Fruit fly (Drosophila melanogaster): ENCODE data around the gene Cf2.

Cf2 gene

DNA sequence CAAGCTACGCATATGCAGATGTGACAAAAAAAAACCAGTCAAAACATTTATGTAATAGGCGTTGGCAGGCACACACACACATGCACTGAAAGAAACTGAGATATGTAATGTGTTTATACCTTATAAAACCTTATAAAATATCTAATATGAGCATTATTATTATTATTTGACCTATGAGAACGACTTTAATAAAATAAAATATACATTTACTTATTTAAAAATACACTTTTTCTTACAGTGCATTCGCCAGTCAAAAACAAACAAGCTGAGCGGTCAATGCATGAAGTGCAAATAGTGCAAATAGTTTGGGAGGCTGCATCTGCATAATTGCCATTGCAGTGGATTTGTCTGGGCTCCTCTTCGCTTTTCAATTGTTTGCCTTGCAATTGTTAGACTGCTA lies 25.1 kb upstream of the Cf2 start (continued):
- TF ChIP-seq Dbx (GFP tag; IDR thresholded peaks at IDR 0.05) (no peak), CG18476 (GFP tag; optimal IDR thresholded peaks at IDR 0.05) (peak; percentile 0), YL-1 (GFP tag; optimal IDR thresholded peaks at IDR 0.05) (no peak), gsb (GFP tag; IDR thresholded peaks at IDR 0.05) (no peak), CG11247 (GFP tag; IDR thresholded peaks at IDR 0.05) (peak; percentile 20; the same call in 1 of the 2 replicates), slbo (GFP tag; IDR thresholded peaks at IDR 0.05) (peak; percentile 49; the same call in 1 of the 2 replicates), gcm (GFP tag; optimal IDR thresholded peaks at IDR 0.05) (peak; percentile 83), peb (GFP tag; IDR thresholded peaks at IDR 0.05) (no peak), ems (GFP tag; optimal IDR thresholded peaks at IDR 0.05) (no peak), p53 (GFP tag; optimal IDR thresholded peaks at IDR 0.05) (no peak), vfl (GFP tag; optimal IDR thresholded peaks at IDR 0.05) (no peak), CG8924 (tag; optimal IDR thresholded peaks at IDR 0.05) (peak; percentile 79), disco-r (GFP tag; optimal IDR thresholded peaks at IDR 0.05) (no peak), fd64A (GFP tag; optimal IDR thresholded peaks at IDR 0.05) (peak; percentile 10), dm (GFP tag; optimal IDR thresholded peaks at IDR 0.05) (no peak), gem (tag; optimal IDR thresholded peaks at IDR 0.05) (peak; percentile 90), eyg (GFP tag; optimal IDR thresholded peaks at IDR 0.05) (no peak), kni (GFP tag; optimal IDR thresholded peaks at IDR 0.05) (no peak), cad (GFP tag; optimal IDR thresholded peaks at IDR 0.05) (no peak), gsb-n (tag; optimal IDR thresholded peaks at IDR 0.05) (peak; percentile 64), CG9817 (tag; optimal IDR thresholded peaks at IDR 0.05) (peak; percentile 21), CG17802 (tag; optimal IDR thresholded peaks at IDR 0.05) (no peak), D19B (GFP tag; optimal IDR thresholded peaks at IDR 0.05) (no peak), lov (optimal IDR thresholded peaks at IDR 0.05) (no peak), lov (GFP tag; IDR thresholded peaks at IDR 0.05) (no peak), Hr78 (GFP tag; optimal IDR thresholded peaks at IDR 0.05) (peak in 1 of 2 experiments; percentile 67), CG7357 (GFP tag; IDR thresholded peaks at IDR 0.05) (0 out of 3 replicates have a peak, but pooled peaks have one; percentile 47), CG10462 (GFP tag; optimal IDR thresholded peaks at IDR 0.05) (peak; percentile 64), Fer2 (tag; optimal IDR thresholded peaks at IDR 0.05) (peak; percentile 23), Dip3 (GFP tag; optimal IDR thresholded peaks at IDR 0.05) (no peak), Nf-YB (GFP tag; optimal IDR thresholded peaks at IDR 0.05) (peak; percentile 51), Vsx1 (GFP tag; optimal IDR thresholded peaks at IDR 0.05) (peak; percentile 19), bowl (GFP tag; IDR thresholded peaks at IDR 0.05) (peak; percentile 65; the same call in 1 of the 2 replicates), CG14050 (GFP tag; IDR thresholded peaks at IDR 0.05) (peak; percentile 76), CG14860 (GFP tag; IDR thresholded peaks at IDR 0.05; ENCODE audit: partially characterized antibody) (no peak), CG10321 (GFP tag; IDR thresholded peaks at IDR 0.05) (peak; percentile 47; the same call in 1 of the 2 replicates), bsh (GFP tag; optimal IDR thresholded peaks at IDR 0.05) (peak in 1 of 2 experiments; percentile 73), schlank (tag; optimal IDR thresholded peaks at IDR 0.05) (no peak), CG15269 (tag; optimal IDR thresholded peaks at IDR 0.05) (peak; percentile 89), CG7786 (GFP tag; optimal IDR thresholded peaks at IDR 0.05) (no peak), CG4617 (GFP tag; optimal IDR thresholded peaks at IDR 0.05; ENCODE audit: borderline replicate concordance) (peak; percentile 11), ranshi (GFP tag; IDR thresholded peaks at IDR 0.05) (peak; percentile 51; the same call in 1 of the 2 replicates), her (GFP tag; optimal IDR thresholded peaks at IDR 0.05) (no peak), sr (GFP tag; IDR thresholded peaks at IDR 0.05) (no peak), cato (GFP tag; optimal IDR thresholded peaks at IDR 0.05; ENCODE audit: borderline replicate concordance) (peak; percentile 35), Ets65A (GFP tag) (peak; percentile 65), ATbp (GFP tag; optimal IDR thresholded peaks at IDR 0.05) (peak; percentile 81), Atf3 (GFP tag; optimal IDR thresholded peaks at IDR 0.05) (no peak), HmgZ (tag; optimal IDR thresholded peaks at IDR 0.05) (no peak), Abd-B (GFP tag; optimal IDR thresholded peaks at IDR 0.05) (peak; percentile 31), CG13287 (GFP tag; IDR thresholded peaks at IDR 0.05; ENCODE audit: partially characterized antibody) (no peak)
